Fruit fly (Drosophila melanogaster) whole organism, embryonic: ENCODE results near the gene Ir92a.

Experiments
- Awh ChIP-seq: fragments of 200-800 bp; sonication (Bioruptor generic); IDR thresholded peaks from 2 replicates; pipeline ENCODE4, ENCODE4 v1.3.6; 2022; ENCODE audit warnings: missing biosample characterization, missing genetic modification characterization
- Bgb ChIP-seq: fragments of 200-800 bp; sonication (Bioruptor generic); IDR thresholded peaks from 2 replicates; pipeline ENCODE4 v1.3.6; 2022; ENCODE audit warnings: missing biosample characterization, missing genetic modification characterization; ENCODE audit not compliant: partially characterized antibody
- Bteb2 ChIP-seq: fragments of 200-800 bp; sonication (Bioruptor generic); optimal IDR thresholded peaks from 2 replicates; lab custom pipeline; 2016; ENCODE audit warnings: missing biosample characterization, missing genetic modification characterization
- CG10267 ChIP-seq: fragments of 200-800 bp; sonication (Bioruptor generic); optimal IDR thresholded peaks from 2 replicates; lab custom pipeline; 2018; ENCODE audit warnings: missing biosample characterization, mild to moderate bottlenecking, missing genetic modification characterization, moderate library complexity
- CG10543 ChIP-seq: fragments of 200-800 bp; sonication (Bioruptor generic); optimal IDR thresholded peaks from 3 replicates; lab custom pipeline; 2017; ENCODE audit warnings: missing biosample characterization, mild to moderate bottlenecking, missing genetic modification characterization, moderate library complexity
- CG10654 ChIP-seq: fragments of 200-800 bp; sonication (Bioruptor generic); optimal IDR thresholded peaks from 2 replicates; lab custom pipeline; 2016; ENCODE audit warnings: missing biosample characterization, missing genetic modification characterization
- CG1233 ChIP-seq: fragments of 200-800 bp; sonication (Bioruptor generic); optimal IDR thresholded peaks from 4 replicates; lab custom pipeline; 2018; ENCODE audit warnings: missing biosample characterization, mild to moderate bottlenecking, missing genetic modification characterization
- CG14050 ChIP-seq: fragments of 200-800 bp; sonication (Bioruptor generic); IDR thresholded peaks from 3 replicates; pipeline ENCODE4 v1.3.6; 2022; ENCODE audit warnings: missing biosample characterization, missing genetic modification characterization
- CG14441 ChIP-seq: fragments of 200-800 bp; sonication (Bioruptor generic); IDR thresholded peaks from 2 replicates; pipeline ENCODE4 v1.3.6; 2022; ENCODE audit warnings: missing biosample characterization, missing genetic modification characterization
- CG16779 ChIP-seq: fragments of 200-800 bp; sonication (Bioruptor generic); IDR thresholded peaks from 2 replicates; pipeline ENCODE4 v1.3.6; 2022; ENCODE audit warnings: missing biosample characterization, missing genetic modification characterization
- CG18476 ChIP-seq: fragments of 200-800 bp; sonication (Bioruptor generic); optimal IDR thresholded peaks from 2 replicates; lab custom pipeline; 2016; ENCODE audit warnings: missing biosample characterization, mild to moderate bottlenecking, missing genetic modification characterization
- CG18599 ChIP-seq: fragments of 200-800 bp; sonication (Bioruptor generic); optimal IDR thresholded peaks from 3 replicates; lab custom pipeline; 2017; ENCODE audit warnings: missing biosample characterization, missing genetic modification characterization, mild to moderate bottlenecking, moderate library complexity, missing genetic modification reagents
- CG2678 ChIP-seq: fragments of 200-800 bp; sonication (Bioruptor generic); optimal IDR thresholded peaks from 3 replicates; lab custom pipeline; 2019; ENCODE audit warnings: missing biosample characterization, mild to moderate bottlenecking, missing genetic modification characterization, moderate library complexity
- CG3065 ChIP-seq: fragments of 200-800 bp; sonication (Bioruptor generic); optimal IDR thresholded peaks from 2 replicates; lab custom pipeline; 2016; ENCODE audit warnings: missing biosample characterization, missing genetic modification characterization
- CG34376 ChIP-seq: fragments of 200-800 bp; sonication (Bioruptor generic); optimal IDR thresholded peaks from 2 replicates; lab custom pipeline; 2018; ENCODE audit warnings: missing biosample characterization, mild to moderate bottlenecking, missing genetic modification characterization
- CG34422 ChIP-seq: fragments of 200-800 bp; sonication (Bioruptor generic); IDR thresholded peaks from 3 replicates; pipeline ENCODE4 v1.3.6; 2022; ENCODE audit warnings: missing biosample characterization, missing genetic modification characterization
- CG43689 ChIP-seq: fragments of 200-800 bp; sonication (Bioruptor generic); IDR thresholded peaks from 2 replicates; pipeline ENCODE4 v1.3.6; 2022; ENCODE audit warnings: missing biosample characterization, missing genetic modification characterization
- CG6254 ChIP-seq: fragments of 200-800 bp; sonication (Bioruptor generic); optimal IDR thresholded peaks from 3 replicates; lab custom pipeline; 2017; ENCODE audit warnings: mild to moderate bottlenecking, missing biosample characterization, missing genetic modification reagents, missing genetic modification characterization
- CG6765 ChIP-seq: fragments of 200-800 bp; sonication (Bioruptor generic); optimal IDR thresholded peaks from 3 replicates; lab custom pipeline; 2017; ENCODE audit warnings: missing biosample characterization, mild to moderate bottlenecking, missing genetic modification characterization
- CG6854 ChIP-seq: fragments of 200-800 bp; sonication (Bioruptor generic); optimal IDR thresholded peaks from 3 replicates; lab custom pipeline; 2017; ENCODE audit warnings: missing biosample characterization, mild to moderate bottlenecking, missing genetic modification characterization
- CG8924 ChIP-seq: fragments of 200-800 bp; optimal IDR thresholded peaks from 3 replicates; lab custom pipeline; 2019; ENCODE audit warnings: missing biosample characterization, mild to moderate bottlenecking, missing genetic modification characterization, moderate library complexity
- CG9437 ChIP-seq: fragments of 200-800 bp; sonication (Bioruptor generic); optimal IDR thresholded peaks from 2 replicates; lab custom pipeline; 2018; ENCODE audit warnings: missing biosample characterization, mild to moderate bottlenecking, missing genetic modification characterization
- CG9609 ChIP-seq: fragments of 200-800 bp; sonication (Bioruptor generic); optimal IDR thresholded peaks from 3 replicates; lab custom pipeline; 2016; ENCODE audit warnings: missing biosample characterization, missing genetic modification characterization
- Deaf1 ChIP-seq: fragments of 200-800 bp; optimal IDR thresholded peaks from 3 replicates; lab custom pipeline; 2019; ENCODE audit warnings: missing biosample characterization, mild to moderate bottlenecking, missing genetic modification characterization, moderate library complexity
- GATAe ChIP-seq: fragments of 200-800 bp; sonication (Bioruptor generic); conservative IDR thresholded peaks from 2 replicates; pipeline ENCODE4 v1.3.6; 2022; ENCODE audit warnings: missing biosample characterization, missing genetic modification characterization
- HLHmδ ChIP-seq: fragments of 200-800 bp; sonication (Bioruptor generic); optimal IDR thresholded peaks from 2 replicates; lab custom pipeline; 2018; ENCODE audit warnings: missing biosample characterization, mild to moderate bottlenecking, missing genetic modification characterization, moderate library complexity
- Hand ChIP-seq: fragments of 200-800 bp; sonication (Bioruptor generic); optimal IDR thresholded peaks from 2 replicates; lab custom pipeline; 2017; ENCODE audit warnings: mild to moderate bottlenecking, missing biosample characterization, missing genetic modification reagents, missing genetic modification characterization
- HmgZ ChIP-seq: fragments of 200-800 bp; sonication (Bioruptor generic); optimal IDR thresholded peaks from 2 replicates; lab custom pipeline; 2018; ENCODE audit warnings: missing biosample characterization, mild to moderate bottlenecking, missing genetic modification characterization
- Sox100B ChIP-seq: fragments of 200-800 bp; sonication (Bioruptor generic); optimal IDR thresholded peaks from 3 replicates; lab custom pipeline; 2018; ENCODE audit warnings: missing biosample characterization, mild to moderate bottlenecking, missing genetic modification characterization
- Tbp ChIP-seq: fragments of >200 bp; optimal IDR thresholded peaks from 2 replicates; lab custom pipeline; 2018; ENCODE audit warnings: missing biosample characterization, missing genetic modification characterization
- abd-A ChIP-seq: fragments of 200-800 bp; sonication (Bioruptor generic); optimal IDR thresholded peaks from 3 replicates; lab custom pipeline; 2019; ENCODE audit warnings: missing biosample characterization, mild to moderate bottlenecking, missing genetic modification characterization, moderate library complexity
- az2 ChIP-seq: fragments of 200-800 bp; sonication (Bioruptor generic); optimal IDR thresholded peaks from 3 replicates; lab custom pipeline; 2016; ENCODE audit warnings: missing biosample characterization, missing genetic modification characterization
- bab2 ChIP-seq: fragments of 200-800 bp; sonication (Bioruptor generic); optimal IDR thresholded peaks from 2 replicates; lab custom pipeline; 2016; ENCODE audit warnings: missing biosample characterization, missing genetic modification characterization
- chif ChIP-seq, 2 experiments: fragments of 200-800 bp; sonication (Bioruptor generic); optimal IDR thresholded peaks; 3 replicates each; lab custom pipeline; 2016; ENCODE audit warnings: missing biosample characterization in 2 of 2, missing genetic modification characterization in 2 of 2
- chinmo ChIP-seq: fragments of 200-800 bp; sonication (Bioruptor generic); IDR thresholded peaks from 4 replicates; pipeline ENCODE4 v1.3.6; 2022; ENCODE audit warnings: missing biosample characterization, missing genetic modification characterization; ENCODE audit not compliant: partially characterized antibody
- da ChIP-seq: fragments of 200-800 bp; sonication (Bioruptor generic); optimal IDR thresholded peaks from 2 replicates; lab custom pipeline; 2016; ENCODE audit warnings: missing biosample characterization, missing genetic modification characterization
- fru ChIP-seq: fragments of >200 bp; optimal IDR thresholded peaks from 2 replicates; lab custom pipeline; 2017
- ftz-f1 ChIP-seq: fragments of 200-800 bp; sonication (Bioruptor generic); optimal IDR thresholded peaks from 2 replicates; lab custom pipeline; 2016; ENCODE audit warnings: missing biosample characterization, missing genetic modification characterization
- grau ChIP-seq: fragments of 200-800 bp; optimal IDR thresholded peaks from 3 replicates; lab custom pipeline; 2019; ENCODE audit warnings: missing biosample characterization, mild to moderate bottlenecking, missing genetic modification characterization, moderate library complexity
- grn ChIP-seq: fragments of 200-800 bp; sonication (Bioruptor generic); optimal IDR thresholded peaks from 3 replicates; lab custom pipeline; 2017; ENCODE audit warnings: missing biosample characterization, missing genetic modification characterization
- gro ChIP-seq: fragments of 200-800 bp; sonication (Bioruptor generic); optimal IDR thresholded peaks from 2 replicates; lab custom pipeline; 2016; ENCODE audit warnings: missing biosample characterization, missing genetic modification characterization
- insv ChIP-seq, 2 experiments: fragments of 200-800 bp; sonication (Bioruptor generic); optimal IDR thresholded peaks; 3 replicates each; lab custom pipeline; 2016 to 2018; ENCODE audit warnings: missing biosample characterization in 2 of 2, missing genetic modification characterization in 2 of 2
- jigr1 ChIP-seq: fragments of 200-800 bp; sonication (Bioruptor generic); IDR thresholded peaks from 3 replicates; pipeline ENCODE4 v1.3.6; 2022; ENCODE audit warnings: missing biosample characterization, missing genetic modification characterization
- jing ChIP-seq: fragments of 200-800 bp; sonication (Bioruptor generic); optimal IDR thresholded peaks from 2 replicates; lab custom pipeline; 2018; ENCODE audit warnings: missing biosample characterization, mild to moderate bottlenecking, missing genetic modification characterization
- ranshi ChIP-seq: fragments of 200-800 bp; sonication (Bioruptor generic); IDR thresholded peaks from 2 replicates; pipeline ENCODE4 v1.3.6; 2022; ENCODE audit warnings: missing biosample characterization, missing genetic modification characterization
- sna ChIP-seq: fragments of 200-800 bp; sonication (Bioruptor generic); IDR thresholded peaks from 2 replicates; pipeline ENCODE4 v1.3.6; 2022; ENCODE audit warnings: missing biosample characterization, missing genetic modification characterization; ENCODE audit not compliant: partially characterized antibody
- stwl ChIP-seq: fragments of 200-800 bp; sonication (Bioruptor generic); optimal IDR thresholded peaks from 3 replicates; lab custom pipeline; 2018; ENCODE audit warnings: missing biosample characterization, mild to moderate bottlenecking, missing genetic modification characterization, moderate library complexity
- tio ChIP-seq: fragments of 200-800 bp; sonication (Bioruptor generic); optimal IDR thresholded peaks from 2 replicates; lab custom pipeline; 2017; ENCODE audit warnings: missing biosample characterization, missing genetic modification characterization, inconsistent platforms
- toy ChIP-seq: fragments of 200-800 bp; sonication (Bioruptor generic); IDR thresholded peaks from 2 replicates; pipeline ENCODE4 v1.3.6; 2022; ENCODE audit warnings: missing biosample characterization, missing genetic modification characterization
- wor ChIP-seq: fragments of 200-800 bp; sonication (Bioruptor generic); IDR thresholded peaks from 2 replicates; pipeline ENCODE4 v1.3.6; 2022; ENCODE audit warnings: missing biosample characterization, missing genetic modification characterization
- zen ChIP-seq: fragments of 200-800 bp; sonication (Bioruptor generic); optimal IDR thresholded peaks from 3 replicates; lab custom pipeline; 2018; ENCODE audit warnings: missing biosample characterization, mild to moderate bottlenecking, missing genetic modification characterization, moderate library complexity

Gene Ir92a

dm6 chr3R:20310905-20311304 is 27.9 kb upstream of the Ir92a start (continued):
- TF ChIP-seq stwl (no peak), Sox100B (GFP tag; lab: Kevin White, UChicago) (peak; percentile 34), CG9437 (GFP tag; lab: Kevin White, UChicago) (peak; percentile 48), sna (no peak), CG2678 (peak; percentile 60), az2 (GFP tag; lab: Kevin White, UChicago) (peak; percentile 24), wor (no peak), tio (GFP tag; lab: Kevin White, UChicago) (peak; percentile 34), CG6254 (GFP tag; lab: Kevin White, UChicago) (peak; percentile 13), grau (tag; lab: Kevin White, UChicago) (peak; percentile 48), CG10267 (peak; percentile 1)

- no peak for TF ChIP-seq ranshi (GFP tag; lab: Robert Waterston, UW)
- peak; percentile 49 for TF ChIP-seq ftz-f1
- no peak for TF ChIP-seq Hand (GFP tag; lab: Kevin White, UChicago)
- TF ChIP-seq CG8924 (tag; lab: Kevin White, UChicago): no peak
- peak; percentile 78 for TF ChIP-seq CG34376
- TF ChIP-seq CG18599: peak; percentile 33
- peak; percentile 98 for TF ChIP-seq chinmo
- TF ChIP-seq CG18476: no peak
- TF ChIP-seq jing (GFP tag; lab: Kevin White, UChicago): no peak
- no peak for TF ChIP-seq bab2 (GFP tag; lab: Kevin White, UChicago)
- TF ChIP-seq gro (GFP tag; lab: Kevin White, UChicago): no peak
- TF ChIP-seq jigr1 (GFP tag; lab: Robert Waterston, UW): no peak
- no peak for TF ChIP-seq GATAe (GFP tag; lab: Robert Waterston, UW)
- TF ChIP-seq CG1233 (GFP tag; lab: Kevin White, UChicago): no peak
- TF ChIP-seq CG14050 (GFP tag; lab: Robert Waterston, UW): no peak
- TF ChIP-seq Bteb2 (GFP tag; lab: Kevin White, UChicago): no peak
- TF ChIP-seq toy (GFP tag; lab: Robert Waterston, UW): no peak
- TF ChIP-seq CG10654: no peak
- TF ChIP-seq chif (GFP tag; optimal IDR thresholded peaks at IDR 0.05; lab: Kevin White, UChicago): no peak
- no peak for TF ChIP-seq CG6765 (GFP tag; lab: Kevin White, UChicago)
- TF ChIP-seq HLHmδ (GFP tag; lab: Kevin White, UChicago): no peak
- no peak for TF ChIP-seq Tbp (GFP tag; lab: Kevin White, UChicago)
- TF ChIP-seq Deaf1 (tag; lab: Kevin White, UChicago): peak; percentile 82
- TF ChIP-seq CG14441 (GFP tag; lab: Robert Waterston, UW): 0 out of 2 replicates have a peak, but pooled peaks have one; percentile 16
- no peak for TF ChIP-seq grn (GFP tag; lab: Kevin White, UChicago)
- peak; percentile 68 for TF ChIP-seq Awh (GFP tag; lab: Robert Waterston, UW)
- TF ChIP-seq zen (tag; lab: Kevin White, UChicago): no peak
- TF ChIP-seq CG9609 (GFP tag; lab: Kevin White, UChicago): no peak
- TF ChIP-seq Bgb (GFP tag; lab: Robert Waterston, UW): no peak; the same call in 1 of the 2 replicates
- peak; percentile 30; the same call in 1 of the 3 replicates for TF ChIP-seq CG34422
- no peak for TF ChIP-seq insv (GFP tag; optimal IDR thresholded peaks at IDR 0.05; lab: Kevin White, UChicago)
- no peak for TF ChIP-seq CG3065
- peak; percentile 77 for TF ChIP-seq CG10543 (GFP tag; lab: Kevin White, UChicago)
- TF ChIP-seq fru (lab: Kevin White, UChicago): no peak
- TF ChIP-seq HmgZ (tag; lab: Kevin White, UChicago): no peak
- TF ChIP-seq CG6854: no peak
- no peak for TF ChIP-seq CG16779 (GFP tag; lab: Robert Waterston, UW)
- TF ChIP-seq abd-A (tag; lab: Kevin White, UChicago): peak; percentile 57
- TF ChIP-seq CG43689 (GFP tag; lab: Robert Waterston, UW): no peak
- no peak for TF ChIP-seq da (GFP tag; lab: Kevin White, UChicago)
Observed at dm6 chr3R:20311406-20311805, 27.4 kb upstream of the Ir92a start.
